Fruit fly (Drosophila melanogaster) whole organism, wandering third instar larva: ENCODE measurements around the gene mu2.

Experiments used
- Abd-B ChIP-seq: fragments of >200 bp; optimal IDR thresholded peaks from 2 replicates; lab custom pipeline; 2017; ENCODE audit warnings: missing biosample characterization, missing genetic modification characterization
- CG32264 ChIP-seq: fragments of 200-800 bp; sonication (Bioruptor generic); optimal IDR thresholded peaks from 2 replicates; lab custom pipeline; 2016; ENCODE audit warnings: missing biosample characterization, missing genetic modification characterization
- CG9705 ChIP-seq: fragments of 200-800 bp; sonication (Bioruptor generic); optimal IDR thresholded peaks from 2 replicates; lab custom pipeline; 2018; ENCODE audit warnings: missing biosample characterization, mild to moderate bottlenecking, missing genetic modification characterization
- GATAd ChIP-seq: sonication (Bioruptor generic); optimal IDR thresholded peaks from 2 replicates; lab custom pipeline; 2016; ENCODE audit warnings: missing biosample characterization, missing genetic modification characterization
- Hnf4 ChIP-seq: fragments of 200-800 bp; sonication (Bioruptor generic); optimal IDR thresholded peaks from 2 replicates; lab custom pipeline; 2016; ENCODE audit warnings: missing biosample characterization, mild to moderate bottlenecking, missing genetic modification characterization
- Hr78 ChIP-seq: fragments of >200 bp; optimal IDR thresholded peaks from 2 replicates; lab custom pipeline; 2017; ENCODE audit warnings: missing biosample characterization, missing genetic modification characterization
- Hr83 ChIP-seq: fragments of 200-300 bp; sonication (Bioruptor generic); optimal IDR thresholded peaks from 2 replicates; lab custom pipeline; 2016; ENCODE audit warnings: missing biosample characterization, mild to moderate bottlenecking, missing genetic modification characterization, moderate library complexity; ENCODE audit not compliant: poor library complexity, severe bottlenecking
- Jra ChIP-seq: sonication (Bioruptor generic); optimal IDR thresholded peaks from 2 replicates; lab custom pipeline; 2016; ENCODE audit warnings: missing biosample characterization, missing genetic modification characterization
- Mio ChIP-seq: sonication (Bioruptor generic); optimal IDR thresholded peaks from 2 replicates; lab custom pipeline; 2016; ENCODE audit warnings: missing biosample characterization, missing genetic modification characterization
- Myc ChIP-seq: fragments of >200 bp; optimal IDR thresholded peaks from 2 replicates; lab custom pipeline; 2017
- OdsH ChIP-seq: fragments of 200-800 bp; sonication (Bioruptor generic); optimal IDR thresholded peaks from 2 replicates; lab custom pipeline; 2016; ENCODE audit warnings: missing biosample characterization, mild to moderate bottlenecking, missing genetic modification characterization
- Rel ChIP-seq, 2 experiments: fragments of 200-800 bp; sonication (Bioruptor generic) in 1 of 2; optimal IDR thresholded peaks; 2 replicates in 1 of 2; 3 replicates in 1 of 2; lab custom pipeline; 2016 to 2019; ENCODE audit warnings: mild to moderate bottlenecking in 2 of 2, missing biosample characterization in 2 of 2, missing genetic modification characterization in 2 of 2, moderate library complexity in 1 of 2
- Sp1 ChIP-seq: fragments of 200-800 bp; sonication (Bioruptor generic); optimal IDR thresholded peaks from 3 replicates; lab custom pipeline; 2019; ENCODE audit warnings: missing biosample characterization, mild to moderate bottlenecking, missing genetic modification characterization, moderate library complexity
- Vsx2 ChIP-seq: fragments of 200-300, 225-300 bp; sonication (Bioruptor generic); optimal IDR thresholded peaks from 2 replicates; lab custom pipeline; 2018; ENCODE audit warnings: missing biosample characterization, missing genetic modification characterization; ENCODE audit not compliant: partially characterized antibody
- br ChIP-seq: fragments of 200-800 bp; sonication (Bioruptor generic); optimal IDR thresholded peaks from 2 replicates; lab custom pipeline; 2016; ENCODE audit warnings: missing biosample characterization, missing genetic modification characterization
- brk ChIP-seq: fragments of 200-800 bp; sonication (Bioruptor generic); optimal IDR thresholded peaks from 2 replicates; lab custom pipeline; 2016; ENCODE audit warnings: missing biosample characterization, mild to moderate bottlenecking, missing genetic modification characterization
- dl ChIP-seq, 2 experiments: fragments of 175-275, 200-275 bp in 1 of 2; fragments of 200-275 bp in 1 of 2; sonication (Bioruptor generic); optimal IDR thresholded peaks; lab custom pipeline; 2018; ENCODE audit warnings: mild to moderate bottlenecking in 2 of 2, missing biosample characterization in 2 of 2, missing genetic modification characterization in 2 of 2, moderate library complexity in 2 of 2; ENCODE audit not compliant: partially characterized antibody in 2 of 2, insufficient read depth in 1 of 2
- dmrt93B ChIP-seq: fragments of 200-800 bp; sonication (Bioruptor generic); optimal IDR thresholded peaks from 2 replicates; lab custom pipeline; 2018; ENCODE audit warnings: missing biosample characterization, mild to moderate bottlenecking, missing genetic modification characterization
- ey ChIP-seq: fragments of 200-800 bp; sonication (Bioruptor generic); optimal IDR thresholded peaks from 2 replicates; lab custom pipeline; 2016; ENCODE audit warnings: missing biosample characterization, missing genetic modification characterization
- foxo ChIP-seq, 2 experiments: fragments of 200-800 bp; sonication (Bioruptor generic); optimal IDR thresholded peaks; 2 replicates in 1 of 2; 3 replicates in 1 of 2; lab custom pipeline; 2016 to 2017; ENCODE audit warnings: missing biosample characterization in 2 of 2, missing genetic modification characterization in 2 of 2
- fru ChIP-seq: fragments of 200-800 bp; sonication (Bioruptor generic); optimal IDR thresholded peaks from 3 replicates; lab custom pipeline; 2016; ENCODE audit warnings: missing biosample characterization, mild to moderate bottlenecking, missing genetic modification characterization
- h ChIP-seq: fragments of 200-800 bp; sonication (Bioruptor generic); optimal IDR thresholded peaks from 3 replicates; lab custom pipeline; 2016; ENCODE audit warnings: missing biosample characterization, mild to moderate bottlenecking, missing genetic modification characterization
- jim ChIP-seq: fragments of 175-275, 200-325 bp; sonication (Bioruptor generic); optimal IDR thresholded peaks from 2 replicates; lab custom pipeline; 2016; ENCODE audit warnings: missing biosample characterization, mild to moderate bottlenecking, missing genetic modification characterization
- lola ChIP-seq: fragments of >200 bp; optimal IDR thresholded peaks from 2 replicates; lab custom pipeline; 2017; ENCODE audit warnings: missing biosample characterization, missing genetic modification characterization
- pan ChIP-seq: fragments of >200 bp; optimal IDR thresholded peaks from 2 replicates; lab custom pipeline; 2017
- psq ChIP-seq: fragments of 200-800 bp; sonication (Bioruptor generic); optimal IDR thresholded peaks from 3 replicates; lab custom pipeline; 2017; ENCODE audit warnings: missing biosample characterization, mild to moderate bottlenecking, missing genetic modification characterization, moderate library complexity
- sage ChIP-seq: fragments of 200-800 bp; sonication (Bioruptor generic); optimal IDR thresholded peaks from 2 replicates; lab custom pipeline; 2016; ENCODE audit warnings: missing biosample characterization, mild to moderate bottlenecking, missing genetic modification characterization
- sv ChIP-seq: fragments of 200-800 bp; sonication (Bioruptor generic); optimal IDR thresholded peaks from 3 replicates; lab custom pipeline; 2016; ENCODE audit warnings: missing biosample characterization, missing genetic modification characterization
- tai ChIP-seq: sonication (Bioruptor generic); optimal IDR thresholded peaks from 2 replicates; lab custom pipeline; 2016; ENCODE audit warnings: missing biosample characterization, missing genetic modification characterization
- usp ChIP-seq: fragments of >200 bp; optimal IDR thresholded peaks from 2 replicates; lab custom pipeline; 2017; ENCODE audit warnings: missing biosample characterization, missing genetic modification characterization
- woc ChIP-seq: sonication (Bioruptor generic); optimal IDR thresholded peaks from 2 replicates; lab custom pipeline; 2016; ENCODE audit warnings: missing biosample characterization, mild to moderate bottlenecking, missing genetic modification characterization

The mu2 gene

dm6 chr3L:1916617-1917016 lies 30.7 kb downstream of the mu2 start:
- TF ChIP-seq Sp1 (GFP tag; lab: Kevin White, UChicago) (no peak), CG9705 (no peak), br (no peak), lola (GFP tag; lab: Kevin White, UChicago) (no peak), Hr78 (no peak), Mio (GFP tag; lab: Kevin White, UChicago) (no peak), Abd-B (GFP tag; lab: Kevin White, UChicago) (no peak), ey (GFP tag; lab: Kevin White, UChicago) (no peak), dmrt93B (GFP tag; lab: Kevin White, UChicago) (no peak), h (no peak), OdsH (no peak)

- no peak for TF ChIP-seq br
- TF ChIP-seq jim (GFP tag; lab: Kevin White, UChicago), result no peak
- TF ChIP-seq tai (GFP tag; lab: Kevin White, UChicago), result no peak
- TF ChIP-seq dl (GFP tag; optimal IDR thresholded peaks at IDR 0.05; lab: Kevin White, UChicago; ENCODE audit: insufficient read depth in 1 of 2, partially characterized antibody in 2 of 2), result no peak
- no peak for TF ChIP-seq sv (GFP tag; lab: Kevin White, UChicago)
- no peak for TF ChIP-seq Jra (GFP tag; lab: Kevin White, UChicago)
- no peak for TF ChIP-seq woc (GFP tag; lab: Kevin White, UChicago)
- no peak for TF ChIP-seq CG32264 (GFP tag; lab: Kevin White, UChicago)
- no peak for TF ChIP-seq Hnf4 (GFP tag; lab: Kevin White, UChicago)
- no peak for TF ChIP-seq Hr78
- TF ChIP-seq lola (GFP tag; lab: Kevin White, UChicago), result no peak
- TF ChIP-seq psq (GFP tag; lab: Kevin White, UChicago), result no peak
- TF ChIP-seq, all 38 proteins: peak for 0
Observed at dm6 chr3L:1914668-1915067, 32.6 kb downstream of the mu2 start.

- TF ChIP-seq tai (GFP tag; lab: Kevin White, UChicago) (no peak), Sp1 (GFP tag; lab: Kevin White, UChicago) (no peak), psq (GFP tag; lab: Kevin White, UChicago) (no peak), jim (GFP tag; lab: Kevin White, UChicago) (no peak), foxo (GFP tag; optimal IDR thresholded peaks at IDR 0.05; lab: Kevin White, UChicago) (no peak), GATAd (GFP tag; lab: Kevin White, UChicago) (no peak), sage (GFP tag; lab: Kevin White, UChicago) (no peak), br (no peak)
Observed at dm6 chr3L:1910107-1910506, 37.2 kb downstream of the mu2 start, which contains the start of gene dsb. TSS of gene dsb (minus strand) at chr3L:1910197.

DNA sequence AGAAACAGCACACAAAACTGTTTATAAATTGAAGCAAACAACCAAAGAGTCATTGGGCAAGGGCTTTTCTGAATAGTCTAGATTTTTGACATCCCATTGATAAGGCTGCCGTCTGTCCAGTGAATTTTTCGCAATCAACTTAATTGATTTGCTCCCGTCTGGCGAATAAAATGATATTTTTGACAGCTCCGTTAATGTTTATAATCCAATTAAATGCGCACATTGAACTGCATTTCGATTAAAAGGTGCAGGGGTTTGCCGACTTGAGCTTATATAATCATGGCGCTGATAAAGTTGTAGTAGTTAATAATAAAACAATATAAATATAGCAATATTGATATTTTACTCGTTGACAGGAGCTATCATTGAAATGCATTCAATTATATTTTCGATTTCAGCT lies 38.3 kb downstream of the mu2 start:
- no peak for TF ChIP-seq dl (GFP tag; optimal IDR thresholded peaks at IDR 0.05; lab: Kevin White, UChicago; ENCODE audit: insufficient read depth in 1 of 2, partially characterized antibody in 2 of 2)
- no peak for TF ChIP-seq Hr83
- no peak for TF ChIP-seq br
- TF ChIP-seq Vsx2, result no peak
- TF ChIP-seq, all 38 proteins: peak for 0

- TF ChIP-seq ey (GFP tag; lab: Kevin White, UChicago), result no peak
- no peak for TF ChIP-seq OdsH
- TF ChIP-seq brk (GFP tag; lab: Kevin White, UChicago), result no peak
- TF ChIP-seq fru, result no peak
- TF ChIP-seq usp (GFP tag; lab: Kevin White, UChicago), result no peak
- no peak for TF ChIP-seq Rel (GFP tag; optimal IDR thresholded peaks at IDR 0.05; lab: Kevin White, UChicago)
- no peak for TF ChIP-seq Rel (tag; optimal IDR thresholded peaks at IDR 0.05; lab: Kevin White, UChicago)
- no peak for TF ChIP-seq Hr83
- TF ChIP-seq Hnf4 (GFP tag; lab: Kevin White, UChicago), result no peak
- TF ChIP-seq Myc, result no peak
- TF ChIP-seq Mio (GFP tag; lab: Kevin White, UChicago), result no peak
- no peak for TF ChIP-seq CG32264 (GFP tag; lab: Kevin White, UChicago)
- TF ChIP-seq Sp1 (GFP tag; lab: Kevin White, UChicago), result no peak
Observed at dm6 chr3L:1906208-1906607, 41.1 kb downstream of the mu2 start.

- TF ChIP-seq fru (peak; percentile 2), pan (lab: Kevin White, UChicago) (no peak), ey (GFP tag; lab: Kevin White, UChicago) (peak; percentile 8), OdsH (peak; percentile 9)
Observed at dm6 chr3L:1905273-1905672, 42.0 kb downstream of the mu2 start.
